Fruit fly (Drosophila melanogaster): Measurements from ENCODE around the gene Prx6a.

Gene Prx6a

DNA sequence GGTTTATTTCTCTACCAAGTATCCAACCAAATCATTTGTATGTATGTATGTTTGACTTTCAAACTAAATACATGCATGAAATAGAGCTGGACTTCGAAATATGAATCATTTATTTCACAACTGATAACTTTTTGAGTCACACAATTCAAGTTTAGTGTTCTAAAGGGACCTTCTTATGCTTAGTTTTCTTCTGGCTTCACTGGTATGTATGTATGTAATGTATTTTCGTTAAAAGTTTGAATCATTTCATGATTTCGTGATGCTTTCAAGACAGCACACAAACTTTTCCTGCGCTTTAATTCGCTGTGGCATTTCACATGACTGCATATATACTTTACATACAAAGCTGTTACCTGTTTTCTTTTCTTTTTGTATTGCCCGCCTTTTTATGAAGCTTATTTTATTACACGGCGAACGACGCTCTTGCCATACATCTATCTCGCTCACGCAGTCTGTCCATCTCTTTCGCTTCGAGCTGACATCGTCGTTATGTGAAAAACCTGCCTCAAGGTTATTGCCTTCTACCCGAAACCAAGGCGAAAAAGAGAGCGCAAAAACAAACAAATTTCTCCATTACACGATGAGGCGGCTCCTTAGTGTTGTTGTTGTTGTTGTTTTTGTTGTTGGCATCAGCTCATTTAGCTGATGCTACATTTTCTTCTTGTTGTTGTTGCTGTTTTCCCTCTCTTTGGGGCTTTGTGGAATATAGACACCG lies 30.6 kb upstream of the Prx6a start (continued):
- TF ChIP-seq nom (GFP tag; optimal IDR thresholded peaks at IDR 0.05) (peak; percentile 43), abd-A (tag; optimal IDR thresholded peaks at IDR 0.05) (peak; percentile 95), sqz (GFP tag; optimal IDR thresholded peaks at IDR 0.05) (peak; percentile 6), CG1832 (GFP tag; optimal IDR thresholded peaks at IDR 0.05) (peak; percentile 34), sd (tag; optimal IDR thresholded peaks at IDR 0.05) (peak; percentile 52), CG10147 (GFP tag; optimal IDR thresholded peaks at IDR 0.05) (no peak), cwo (GFP tag; optimal IDR thresholded peaks at IDR 0.05) (no peak), Asciz (GFP tag; optimal IDR thresholded peaks at IDR 0.05) (peak; percentile 28), C15 (GFP tag; IDR thresholded peaks at IDR 0.05) (no peak), D19A (tag; optimal IDR thresholded peaks at IDR 0.05) (peak; percentile 7), Doc3 (GFP tag; IDR thresholded peaks at IDR 0.05; ENCODE audit: partially characterized antibody) (0 out of 3 replicates have a peak, but pooled peaks have one; percentile 14), chn (GFP tag; optimal IDR thresholded peaks at IDR 0.05) (no peak), vvl (GFP tag; IDR thresholded peaks at IDR 0.05) (peak; percentile 21; the same call in 1 of the 2 replicates), Vsx1 (GFP tag; optimal IDR thresholded peaks at IDR 0.05) (peak; percentile 66), BtbVII (GFP tag; optimal IDR thresholded peaks at IDR 0.05) (no peak), CG32532 (GFP tag; IDR thresholded peaks at IDR 0.05) (peak; percentile 7; the same call in 1 of the 2 replicates), CG34224 (GFP tag; IDR thresholded peaks at IDR 0.05; ENCODE audit: partially characterized antibody) (no peak), kni (GFP tag; optimal IDR thresholded peaks at IDR 0.05) (peak; percentile 73), CG12769 (tag; optimal IDR thresholded peaks at IDR 0.05) (peak; percentile 48), eve (GFP tag; optimal IDR thresholded peaks at IDR 0.05) (peak in 1 of 2 experiments; percentile 59), mirr (GFP tag; optimal IDR thresholded peaks at IDR 0.05) (peak; percentile 11), CG4360 (GFP tag; IDR thresholded peaks at IDR 0.05) (peak; percentile 99), chinmo (GFP tag; IDR thresholded peaks at IDR 0.05; ENCODE audit: partially characterized antibody) (0 out of 4 replicates have a peak, but pooled peaks have one; percentile 67), Abd-B (GFP tag; optimal IDR thresholded peaks at IDR 0.05) (peak; percentile 51)

DNA sequence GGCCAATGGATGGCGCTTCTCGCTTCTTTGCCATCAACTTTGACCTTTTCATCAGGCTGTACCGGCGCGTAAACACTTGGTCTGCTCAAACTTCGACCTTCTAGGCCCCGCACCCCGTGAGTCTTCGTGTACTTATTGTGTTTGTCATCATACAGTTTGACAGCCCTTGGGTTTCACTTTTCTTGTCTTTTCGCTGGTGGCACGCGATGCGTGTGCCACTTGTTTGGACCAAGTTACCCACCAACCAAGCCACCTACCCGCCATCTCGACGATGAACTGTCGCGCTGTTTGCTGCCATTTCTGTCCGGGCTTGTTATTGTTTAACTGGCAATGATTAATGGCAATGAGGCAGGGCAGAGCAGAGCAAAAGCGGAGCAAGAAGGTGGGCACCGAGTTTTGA lies 29.7 kb upstream of the Prx6a start:
- TF ChIP-seq Dfd (GFP tag; optimal IDR thresholded peaks at IDR 0.05) = no peak
- TF ChIP-seq Dbx (GFP tag; IDR thresholded peaks at IDR 0.05) = 0 out of 3 replicates have a peak, but pooled peaks have one; percentile 14
- no peak for TF ChIP-seq jumu (GFP tag; optimal IDR thresholded peaks at IDR 0.05)
- no peak for TF ChIP-seq D (optimal IDR thresholded peaks at IDR 0.05)
- TF ChIP-seq D (GFP tag; optimal IDR thresholded peaks at IDR 0.05) = no peak
- TF ChIP-seq CG5180 (GFP tag; optimal IDR thresholded peaks at IDR 0.05) = peak; percentile 46
- TF ChIP-seq corto (GFP tag; optimal IDR thresholded peaks at IDR 0.05) = no peak
- no peak for TF ChIP-seq CG1647 (GFP tag; optimal IDR thresholded peaks at IDR 0.05)
- TF ChIP-seq sisA (GFP tag; IDR thresholded peaks at IDR 0.05) = no peak
- TF ChIP-seq CG4360 (GFP tag; IDR thresholded peaks at IDR 0.05) = no peak
- no peak for TF ChIP-seq Fer3 (tag; optimal IDR thresholded peaks at IDR 0.05)
- peak; percentile 92 for TF ChIP-seq CG6654 (GFP tag; optimal IDR thresholded peaks at IDR 0.05)
- TF ChIP-seq CG11695 (GFP tag; IDR thresholded peaks at IDR 0.05) = no peak
- 0 out of 2 replicates have a peak, but pooled peaks have one; percentile 30 for TF ChIP-seq rib (GFP tag; IDR thresholded peaks at IDR 0.05)
- TF ChIP-seq CG6272 (GFP tag; IDR thresholded peaks at IDR 0.05) = no peak
- TF ChIP-seq CG13624 (GFP tag; optimal IDR thresholded peaks at IDR 0.05) = no peak
- TF ChIP-seq CG6175 (GFP tag; IDR thresholded peaks at IDR 0.05) = 0 out of 3 replicates have a peak, but pooled peaks have one; percentile 29
- TF ChIP-seq sim (GFP tag; IDR thresholded peaks at IDR 0.05) = no peak
- 0 out of 3 replicates have a peak, but pooled peaks have one; percentile 13 for TF ChIP-seq ci (GFP tag; IDR thresholded peaks at IDR 0.05)
- TF ChIP-seq chinmo (GFP tag; IDR thresholded peaks at IDR 0.05; ENCODE audit: partially characterized antibody) = 0 out of 4 replicates have a peak, but pooled peaks have one; percentile 18
- no peak for TF ChIP-seq jing (GFP tag; optimal IDR thresholded peaks at IDR 0.05)
- no peak for TF ChIP-seq ERR (GFP tag; optimal IDR thresholded peaks at IDR 0.05)
- TF ChIP-seq CG3065 (GFP tag; optimal IDR thresholded peaks at IDR 0.05) = no peak
- TF ChIP-seq CG12155 (GFP tag; optimal IDR thresholded peaks at IDR 0.05) = no peak
- TF ChIP-seq Hr78 (GFP tag; optimal IDR thresholded peaks at IDR 0.05) = peak in 1 of 2 experiments; percentile 88
- no peak for TF ChIP-seq CG12942 (GFP tag; optimal IDR thresholded peaks at IDR 0.05)
